Worm (Caenorhabditis elegans) whole organism, L4/young adult: Measurements from ENCODE around the gene ttr-59.

Experiments used
- dao-5 ChIP-seq: sonication (generic microtip); optimal IDR thresholded peaks from 2 replicates; lab custom pipeline; 2016; ENCODE audit warnings: missing genotype, missing genetic modification characterization, moderate library complexity, missing compliant biosample characterization
- him-1 ChIP-seq: sonication (generic microtip); optimal IDR thresholded peaks from 2 replicates; lab custom pipeline; 2016; ENCODE audit warnings: missing genotype, missing genetic modification reagents, missing genetic modification characterization, missing compliant biosample characterization

- TF ChIP-seq him-1 (tag; lab: Kevin White, UChicago) (peak; percentile 36), dao-5 (tag; lab: Kevin White, UChicago) (no peak)
Observed at ce11 chrX:7326967-7327651, 2.5 kb upstream of the ttr-59 start, which contains the start of gene sng-1.
